Worm (Caenorhabditis elegans) whole organism, L4/young adult: Measurements from ENCODE around the gene acs-22.

Experiments
- dao-5 ChIP-seq: sonication (generic microtip); optimal IDR thresholded peaks from 2 replicates; lab custom pipeline; 2016; ENCODE audit warnings: missing genotype, missing genetic modification characterization, moderate library complexity, missing compliant biosample characterization
- him-1 ChIP-seq: sonication (generic microtip); optimal IDR thresholded peaks from 2 replicates; lab custom pipeline; 2016; ENCODE audit warnings: missing genotype, missing genetic modification reagents, missing genetic modification characterization, missing compliant biosample characterization

DNA sequence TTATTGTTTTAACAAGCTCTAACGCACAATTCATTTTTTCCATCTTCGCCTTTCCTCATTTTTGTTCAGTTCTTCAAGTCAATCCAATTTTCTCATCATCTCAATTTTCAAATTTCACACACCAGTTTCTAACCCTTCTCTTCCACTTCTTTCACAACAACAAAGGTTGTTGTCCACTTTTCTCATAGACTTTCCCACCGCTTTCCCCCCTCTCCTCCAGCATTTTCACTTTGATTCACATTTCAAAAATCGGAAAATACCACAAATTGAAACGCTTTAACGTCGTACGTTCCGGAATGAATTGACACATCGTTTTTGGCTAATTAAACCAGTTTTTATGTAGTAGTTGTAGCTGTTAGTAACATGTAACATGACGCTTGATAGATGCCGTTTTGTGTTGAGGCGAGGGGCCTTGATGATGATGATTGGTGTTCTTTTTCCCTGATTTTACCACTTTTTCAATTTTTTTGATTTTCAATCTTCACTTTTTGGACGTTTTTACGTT lies 40.7 kb upstream of the acs-22 start:
- TF ChIP-seq him-1 (no peak), dao-5 (tag; lab: Kevin White, UChicago) (no peak)
